Worm (Caenorhabditis elegans) whole organism, L2 larva: ENCODE data around the gene F58F6.5.
"Not testable (repeated sequence)": the region's sequence is repeated elsewhere in the genome, so short reads cannot be mapped to it uniquely, and the experiment has no call there.

ENCODE experiments used
- C34F6.9 ChIP-seq: fragments of 150-350 bp; optimal IDR thresholded peaks from 2 replicates; lab custom pipeline; 2014; ENCODE audit warnings: missing biosample characterization, missing genetic modification characterization
- F13H6.1 ChIP-seq: sonication (generic microtip); optimal IDR thresholded peaks from 2 replicates; lab custom pipeline; 2016; ENCODE audit warnings: missing genetic modification characterization, missing compliant biosample characterization
- R02D3.7 ChIP-seq: fragments of 150-350 bp; optimal IDR thresholded peaks from 2 replicates; lab custom pipeline; 2014; ENCODE audit warnings: missing biosample characterization, missing genetic modification characterization
- ZK546.5 ChIP-seq: sonication (generic microtip); optimal IDR thresholded peaks from 2 replicates; lab custom pipeline; 2017; ENCODE audit warnings: missing biosample characterization, missing genetic modification characterization
- alr-1 ChIP-seq: fragments of 150-350 bp; optimal IDR thresholded peaks from 2 replicates; lab custom pipeline; 2014; ENCODE audit warnings: missing biosample characterization, missing genetic modification characterization
- blmp-1 ChIP-seq: sonication (generic microtip); optimal IDR thresholded peaks from 2 replicates; lab custom pipeline; 2017; ENCODE audit warnings: missing genetic modification characterization, mild to moderate bottlenecking, missing compliant biosample characterization, antibody characterized with exemption, moderate library complexity; ENCODE audit not compliant: insufficient read depth
- ceh-16 ChIP-seq: fragments of 150-350 bp; optimal IDR thresholded peaks from 2 replicates; lab custom pipeline; 2014; ENCODE audit warnings: missing biosample characterization, missing genetic modification characterization
- ceh-82 ChIP-seq: fragments of 150-350 bp; optimal IDR thresholded peaks from 2 replicates; lab custom pipeline; 2014; ENCODE audit warnings: missing biosample characterization, missing genetic modification characterization
- crh-2 ChIP-seq: sonication (generic microtip); optimal IDR thresholded peaks from 2 replicates; lab custom pipeline; 2017; ENCODE audit warnings: missing biosample characterization, missing genetic modification characterization
- egl-27 ChIP-seq: sonication (generic microtip); optimal IDR thresholded peaks from 3 replicates; lab custom pipeline; 2017; ENCODE audit warnings: missing biosample characterization, missing genetic modification reagents, missing genetic modification characterization
- elt-1 ChIP-seq: fragments of 150-350 bp; optimal IDR thresholded peaks from 2 replicates; lab custom pipeline; 2014; ENCODE audit warnings: missing biosample characterization, missing genetic modification characterization
- elt-3 ChIP-seq: sonication (generic microtip); optimal IDR thresholded peaks from 2 replicates; lab custom pipeline; 2017; ENCODE audit warnings: missing biosample characterization, missing genetic modification characterization
- fos-1 ChIP-seq: fragments of 150-350 bp; optimal IDR thresholded peaks from 2 replicates; lab custom pipeline; 2014; ENCODE audit warnings: missing biosample characterization, missing genetic modification characterization
- gmeb-1 ChIP-seq: fragments of 150-350 bp; optimal IDR thresholded peaks from 2 replicates; lab custom pipeline; 2014; ENCODE audit warnings: missing biosample characterization, missing genetic modification characterization
- lin-11 ChIP-seq: fragments of 150-350 bp; sonication (generic microtip); optimal IDR thresholded peaks from 2 replicates; lab custom pipeline; 2014; ENCODE audit warnings: missing biosample characterization, missing genetic modification characterization, inconsistent platforms, mixed read lengths
- lin-13 ChIP-seq: fragments of 150-350 bp; optimal IDR thresholded peaks from 2 replicates; lab custom pipeline; 2014; ENCODE audit warnings: missing biosample characterization, missing genetic modification reagents, missing genetic modification characterization
- lin-39 ChIP-seq: fragments of 150-350 bp; optimal IDR thresholded peaks from 2 replicates; lab custom pipeline; 2014; ENCODE audit warnings: missing biosample characterization, missing genetic modification reagents, missing genetic modification characterization
- lsy-2 ChIP-seq, 2 experiments: fragments of 150-350 bp in 1 of 2; sonication (generic microtip) in 1 of 2; optimal IDR thresholded peaks; 2 replicates each; lab custom pipeline; 2014 to 2017; ENCODE audit warnings: missing biosample characterization in 2 of 2, missing genetic modification characterization in 2 of 2
- mab-5 ChIP-seq: fragments of 150-350 bp; optimal IDR thresholded peaks from 2 replicates; lab custom pipeline; 2014; ENCODE audit warnings: missing biosample characterization, missing genetic modification characterization
- mdl-1 ChIP-seq, 2 experiments: fragments of 150-350 bp in 1 of 2; sonication (generic microtip) in 1 of 2; optimal IDR thresholded peaks; 2 replicates each; lab custom pipeline; 2017; ENCODE audit warnings: missing biosample characterization in 2 of 2, missing genetic modification characterization in 2 of 2
- nhr-10 ChIP-seq: sonication (generic microtip); optimal IDR thresholded peaks from 2 replicates; lab custom pipeline; 2017; ENCODE audit warnings: missing biosample characterization, missing genetic modification characterization
- nhr-12 ChIP-seq: fragments of 150-350 bp; optimal IDR thresholded peaks from 2 replicates; lab custom pipeline; 2014; ENCODE audit warnings: missing biosample characterization, missing genetic modification characterization
- nhr-129 ChIP-seq: fragments of 150-350 bp; optimal IDR thresholded peaks from 2 replicates; lab custom pipeline; 2014; ENCODE audit warnings: missing biosample characterization, missing genetic modification characterization
- nhr-21 ChIP-seq: fragments of 150-350 bp; optimal IDR thresholded peaks from 2 replicates; lab custom pipeline; 2014; ENCODE audit warnings: missing biosample characterization, missing genetic modification characterization
- nhr-23 ChIP-seq: fragments of 150-350 bp; optimal IDR thresholded peaks from 2 replicates; lab custom pipeline; 2014; ENCODE audit warnings: missing biosample characterization, missing genetic modification reagents, missing genetic modification characterization
- nhr-25 ChIP-seq: fragments of 150-350 bp; sonication (generic microtip); optimal IDR thresholded peaks from 3 replicates; lab custom pipeline; 2014; ENCODE audit warnings: missing biosample characterization, missing genetic modification characterization
- peb-1 ChIP-seq: fragments of 150-350 bp; optimal IDR thresholded peaks from 2 replicates; lab custom pipeline; 2014; ENCODE audit warnings: missing biosample characterization, missing genetic modification characterization
- sem-4 ChIP-seq: fragments of 150-350 bp; optimal IDR thresholded peaks from 2 replicates; lab custom pipeline; 2014; ENCODE audit warnings: missing biosample characterization, missing genetic modification reagents, missing genetic modification characterization
- skn-1 ChIP-seq: sonication (generic microtip); optimal IDR thresholded peaks from 2 replicates; lab custom pipeline; 2017; ENCODE audit warnings: missing biosample characterization, missing genetic modification characterization
- sma-3 ChIP-seq: sonication (generic microtip); optimal IDR thresholded peaks from 2 replicates; lab custom pipeline; 2016; ENCODE audit warnings: missing genetic modification reagents, missing genetic modification characterization, missing compliant biosample characterization
- sma-9 ChIP-seq, 2 experiments: fragments of 150-350 bp in 1 of 2; sonication (generic microtip) in 1 of 2; optimal IDR thresholded peaks; 2 replicates each; lab custom pipeline; 2014 to 2016; ENCODE audit warnings: missing genetic modification characterization in 2 of 2, mild to moderate bottlenecking in 1 of 2, missing biosample characterization in 1 of 2, missing compliant biosample characterization in 1 of 2, missing genetic modification reagents in 1 of 2, moderate library complexity in 1 of 2
- unc-39 ChIP-seq: fragments of 150-350 bp; optimal IDR thresholded peaks from 2 replicates; lab custom pipeline; 2014; ENCODE audit warnings: missing biosample characterization, missing genetic modification characterization
- unc-55 ChIP-seq: fragments of 150-350 bp; sonication (generic microtip); optimal IDR thresholded peaks from 3 replicates; lab custom pipeline; 2014; ENCODE audit warnings: missing biosample characterization, missing genetic modification reagents, missing genetic modification characterization
- zag-1 ChIP-seq: fragments of 150-350 bp; optimal IDR thresholded peaks from 2 replicates; lab custom pipeline; 2014; ENCODE audit warnings: missing biosample characterization, missing genetic modification characterization
- ztf-1 ChIP-seq: fragments of 200-800 bp; sonication (Bioruptor generic); conservative IDR thresholded peaks from 2 replicates; pipeline ENCODE4 v1.3.6; 2022; ENCODE audit warnings: missing genetic modification characterization, missing compliant biosample characterization
- ztf-11 ChIP-seq: sonication (generic microtip); optimal IDR thresholded peaks from 2 replicates; lab custom pipeline; 2017; ENCODE audit warnings: missing biosample characterization, missing genetic modification characterization
- ztf-4 ChIP-seq: fragments of 150-350 bp; optimal IDR thresholded peaks from 2 replicates; lab custom pipeline; 2014; ENCODE audit warnings: missing biosample characterization, missing genetic modification characterization

The F58F6.5 gene

DNA sequence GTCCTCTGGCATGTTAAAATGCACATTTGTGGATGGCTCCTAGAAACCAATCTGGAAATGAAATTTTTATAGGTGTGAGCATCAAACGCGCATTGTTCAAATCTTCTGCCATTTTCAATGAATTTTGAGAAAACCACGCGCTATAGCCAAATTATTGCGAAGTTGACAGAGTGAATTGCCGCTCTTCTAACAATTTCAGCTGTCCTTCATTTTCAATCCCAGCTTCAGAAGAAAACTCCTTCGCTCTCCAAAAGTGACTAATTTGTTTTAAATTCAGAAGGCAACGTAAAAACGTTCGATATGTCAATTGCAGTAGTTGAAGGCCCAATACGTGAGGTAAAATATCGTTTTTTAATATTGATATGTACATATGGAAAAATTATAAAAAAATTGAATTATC lies at the start of gene F58F6.5:
F58F6.5 (plus strand) TSS at position 301 of the 400 bp plus-strand sequence.
- not testable (repeated sequence) for TF ChIP-seq nhr-10 (tag; lab: Kevin White, UChicago); sma-9 (GFP tag; optimal IDR thresholded peaks at IDR 0.05; lab: Kevin White, UChicago); sma-9 (tag; optimal IDR thresholded peaks at IDR 0.05; lab: Kevin White, UChicago); unc-39 (tag; lab: Kevin White, UChicago)

DNA sequence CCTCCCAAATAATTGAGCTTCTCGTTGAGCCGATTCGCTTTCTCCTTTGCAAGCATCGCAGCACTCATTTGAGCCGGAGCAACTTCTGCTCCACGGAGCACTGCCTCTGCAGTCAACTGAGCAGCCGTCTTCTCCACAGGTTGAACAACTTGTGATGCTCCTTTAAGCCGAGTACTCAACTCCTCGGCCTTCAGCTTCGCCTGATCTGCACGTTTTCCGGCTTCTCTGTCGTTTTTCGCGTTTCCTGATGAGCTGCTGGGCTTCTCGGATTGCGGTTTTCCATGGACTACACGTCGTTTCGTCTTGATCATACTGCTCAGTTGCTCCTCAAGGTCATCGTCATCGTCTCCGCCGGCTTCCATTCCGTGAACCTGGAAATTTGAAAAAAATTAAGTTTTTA lies 44.5 kb upstream of the F58F6.5 start:
- TF ChIP-seq unc-39 (tag; lab: Kevin White, UChicago) (no peak), blmp-1 (no peak), gmeb-1 (tag; lab: Kevin White, UChicago) (no peak), alr-1 (no peak), R02D3.7 (tag; lab: Kevin White, UChicago) (no peak), ZK546.5 (tag; lab: Kevin White, UChicago) (no peak), mdl-1 (tag; optimal IDR thresholded peaks at IDR 0.05; lab: Kevin White, UChicago) (no peak), nhr-10 (tag; lab: Kevin White, UChicago) (no peak), crh-2 (tag; lab: Kevin White, UChicago) (no peak), nhr-23 (tag; lab: Kevin White, UChicago) (no peak), nhr-129 (tag; lab: Kevin White, UChicago) (no peak), sem-4 (tag; lab: Kevin White, UChicago) (no peak), fos-1 (no peak), lin-11 (tag; lab: Kevin White, UChicago) (no peak), lin-39 (tag; lab: Kevin White, UChicago) (no peak), elt-3 (no peak), lsy-2 (tag; optimal IDR thresholded peaks at IDR 0.05; lab: Kevin White, UChicago) (no peak)
- TF ChIP-seq, all 48 proteins: peak for 0

DNA sequence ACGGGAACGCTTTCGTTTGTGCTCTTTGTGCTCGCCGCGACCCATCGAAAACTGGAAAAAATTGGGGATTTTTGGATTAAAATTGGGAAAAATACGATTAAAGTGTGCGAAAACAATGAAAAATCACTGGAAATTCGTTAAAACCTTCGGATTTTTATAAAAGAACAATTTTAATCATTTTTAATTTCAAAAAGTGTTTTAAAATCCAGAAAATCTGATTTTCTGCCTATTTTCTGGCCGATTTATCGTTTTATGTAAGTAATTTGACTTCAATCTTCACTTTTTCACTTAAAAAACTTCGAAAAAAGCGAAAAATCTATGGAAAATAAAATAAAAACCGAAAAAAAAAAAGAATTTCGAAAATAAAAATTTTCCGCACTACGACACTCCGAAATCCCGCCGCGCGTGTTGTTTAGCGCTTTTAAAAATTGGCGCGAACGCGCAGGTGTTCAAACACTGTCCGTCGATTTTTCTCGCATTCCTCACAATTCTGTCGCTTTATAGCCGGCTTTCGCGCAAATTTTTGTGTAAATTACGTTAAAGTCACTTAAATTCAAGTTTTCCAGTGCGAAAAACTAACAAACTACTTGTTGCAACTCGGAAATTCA lies 33.8 kb upstream of the F58F6.5 start, which contains the start of the genes ddx-46 and F53H1.4:
ddx-46 (minus strand) TSS at position 51 of the 608 bp plus-strand sequence.
F53H1.4 (plus strand) TSS at position 567 of the 608 bp plus-strand sequence.
- TF ChIP-seq lin-13 (peak; percentile 9), elt-3 (no peak), ceh-82 (no peak), zag-1 (tag; lab: Kevin White, UChicago) (no peak), elt-1 (no peak), ztf-11 (tag; lab: Kevin White, UChicago) (no peak), C34F6.9 (peak; percentile 17), R02D3.7 (tag; lab: Kevin White, UChicago) (no peak), sma-3 (peak; percentile 4), lsy-2 (tag; optimal IDR thresholded peaks at IDR 0.05; lab: Kevin White, UChicago) (peak; percentile 31 to 62), peb-1 (tag; lab: Kevin White, UChicago) (no peak), blmp-1 (no peak), mab-5 (tag; lab: Kevin White, UChicago) (no peak), crh-2 (tag; lab: Kevin White, UChicago) (no peak), unc-55 (GFP tag; lab: Kevin White, UChicago) (peak; percentile 71), ztf-1 (GFP tag; lab: Robert Waterston, UW) (no peak), nhr-21 (no peak), gmeb-1 (tag; lab: Kevin White, UChicago) (peak; percentile 88), skn-1 (tag; lab: Kevin White, UChicago) (no peak), egl-27 (tag; lab: Kevin White, UChicago) (peak; percentile 0), nhr-10 (tag; lab: Kevin White, UChicago) (no peak), nhr-12 (tag; lab: Kevin White, UChicago) (no peak), ceh-16 (no peak), nhr-25 (tag; lab: Kevin White, UChicago) (peak; percentile 28), nhr-129 (tag; lab: Kevin White, UChicago) (peak; percentile 18), ztf-4 (tag; lab: Kevin White, UChicago) (no peak), lin-39 (tag; lab: Kevin White, UChicago) (no peak), F13H6.1 (tag; lab: Kevin White, UChicago) (no peak)
